Fruit fly (Drosophila melanogaster): ENCODE data around the gene CG1662.

Gene CG1662

DNA sequence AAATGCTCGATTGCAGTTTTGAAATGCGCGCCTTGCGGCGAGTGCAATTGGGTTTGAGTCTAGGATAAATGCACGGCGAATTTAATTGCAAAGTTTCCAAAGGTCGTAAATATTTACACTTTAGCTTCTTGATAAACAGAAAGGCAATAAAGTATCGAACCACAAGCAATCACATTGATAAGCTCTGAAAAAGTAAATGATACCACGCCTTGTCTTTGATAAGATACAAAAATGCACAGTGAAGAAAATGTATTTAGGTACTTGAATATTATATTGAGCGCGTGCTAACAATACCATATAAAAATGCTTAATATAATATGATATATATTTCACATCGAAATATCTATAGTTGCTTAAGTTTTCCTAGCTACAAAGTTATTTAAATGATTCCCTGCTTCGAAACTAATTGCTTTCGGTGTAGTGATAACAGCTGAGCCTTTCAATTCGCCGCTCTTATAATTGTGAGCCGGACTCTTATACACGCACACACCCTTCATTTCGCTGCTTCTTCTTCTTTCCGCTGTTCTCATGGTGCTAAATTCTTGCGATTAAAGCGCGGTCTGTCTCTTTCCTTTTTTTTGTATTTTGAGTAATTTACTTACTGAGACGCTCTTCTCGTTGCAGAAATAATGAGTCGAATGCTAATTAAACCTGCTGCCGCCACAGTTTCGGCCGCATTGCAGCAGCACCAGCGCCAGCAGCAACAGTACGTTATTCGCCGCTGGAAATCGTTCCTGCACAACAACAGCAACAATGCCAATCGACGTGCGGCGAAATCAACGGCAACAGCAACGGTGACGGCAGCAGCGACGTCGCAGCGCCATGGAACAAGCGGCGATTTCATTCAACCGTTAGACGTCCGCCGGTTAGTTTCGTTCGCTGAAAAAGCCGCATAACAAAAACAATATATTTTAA is 13.9 kb upstream of the CG1662 start (continued):
- TF ChIP-seq crol (GFP tag; IDR thresholded peaks at IDR 0.05) = no peak
- peak; percentile 36 for TF ChIP-seq wek (GFP tag; optimal IDR thresholded peaks at IDR 0.05)
- peak; percentile 79 for TF ChIP-seq Ets65A (GFP tag)
- TF ChIP-seq phol (tag; optimal IDR thresholded peaks at IDR 0.05) = peak; percentile 85
- no peak for TF ChIP-seq ato (GFP tag; IDR thresholded peaks at IDR 0.05; ENCODE audit: partially characterized antibody)
- TF ChIP-seq CG5953 (GFP tag; IDR thresholded peaks at IDR 0.05) = peak; percentile 67; the same call in 1 of the 2 replicates
- TF ChIP-seq CG10431 (GFP tag; optimal IDR thresholded peaks at IDR 0.05) = peak; percentile 50
- TF ChIP-seq Lim3 (GFP tag; IDR thresholded peaks at IDR 0.05) = 0 out of 2 replicates have a peak, but pooled peaks have one; percentile 34
- TF ChIP-seq CG11504 (tag; optimal IDR thresholded peaks at IDR 0.05) = peak; percentile 83
- TF ChIP-seq CG6654 (GFP tag; optimal IDR thresholded peaks at IDR 0.05) = peak; percentile 3
- TF ChIP-seq dan (GFP tag; IDR thresholded peaks at IDR 0.05) = no peak
- TF ChIP-seq Kr (GFP tag; optimal IDR thresholded peaks at IDR 0.05) = no peak
- peak; percentile 81 for TF ChIP-seq stc (GFP tag; IDR thresholded peaks at IDR 0.05)
- TF ChIP-seq Gug (GFP tag; IDR thresholded peaks at IDR 0.05) = peak; percentile 60; the same call in 3 of the 4 replicates
- peak; percentile 39 for TF ChIP-seq CG4617 (GFP tag; optimal IDR thresholded peaks at IDR 0.05; ENCODE audit: borderline replicate concordance)
- peak; percentile 61 for TF ChIP-seq CG16863 (GFP tag; optimal IDR thresholded peaks at IDR 0.05)
- peak; percentile 75; the same call in 2 of the 3 replicates for TF ChIP-seq B-H1 (GFP tag; IDR thresholded peaks at IDR 0.05)
- peak; percentile 78 for TF ChIP-seq H15 (GFP tag; IDR thresholded peaks at IDR 0.05)
- no peak for TF ChIP-seq unc-4 (GFP tag; IDR thresholded peaks at IDR 0.05; ENCODE audit: partially characterized antibody)
- TF ChIP-seq CG10366 (GFP tag; IDR thresholded peaks at IDR 0.05) = peak; percentile 78
- peak; percentile 18 for TF ChIP-seq ab (GFP tag; optimal IDR thresholded peaks at IDR 0.05)
- TF ChIP-seq dpn (GFP tag; optimal IDR thresholded peaks at IDR 0.05) = peak; percentile 53 to 82
- TF ChIP-seq D (optimal IDR thresholded peaks at IDR 0.05) = no peak
- peak; percentile 83 for TF ChIP-seq D (GFP tag; optimal IDR thresholded peaks at IDR 0.05)
- TF ChIP-seq CG1603 (tag; optimal IDR thresholded peaks at IDR 0.05) = peak; percentile 74
- peak; percentile 80 for TF ChIP-seq Ada2b (GFP tag; IDR thresholded peaks at IDR 0.05)
- TF ChIP-seq slou (GFP tag; optimal IDR thresholded peaks at IDR 0.05) = peak; percentile 60
- TF ChIP-seq CG8359 (GFP tag; optimal IDR thresholded peaks at IDR 0.05; ENCODE audit: borderline replicate concordance) = no peak
- TF ChIP-seq gsb (GFP tag; IDR thresholded peaks at IDR 0.05) = peak; percentile 72
- TF ChIP-seq CG33557 (GFP tag; optimal IDR thresholded peaks at IDR 0.05) = peak; percentile 59
- peak; percentile 62 for TF ChIP-seq Spps (tag; optimal IDR thresholded peaks at IDR 0.05)
- peak; percentile 42 for TF ChIP-seq Fer2 (tag; optimal IDR thresholded peaks at IDR 0.05)
- peak; percentile 33 for TF ChIP-seq slp2 (GFP tag; optimal IDR thresholded peaks at IDR 0.05)
- peak; percentile 36 for TF ChIP-seq CG8290 (GFP tag; optimal IDR thresholded peaks at IDR 0.05)
- TF ChIP-seq CG8290 (tag; optimal IDR thresholded peaks at IDR 0.05) = peak in 1 of 2 experiments; percentile 63
- TF ChIP-seq Bgb (GFP tag; IDR thresholded peaks at IDR 0.05; ENCODE audit: partially characterized antibody) = no peak
- TF ChIP-seq CG15514 (GFP tag; optimal IDR thresholded peaks at IDR 0.05) = peak; percentile 59
- peak; percentile 81 for TF ChIP-seq Dek (tag; optimal IDR thresholded peaks at IDR 0.05)
- TF ChIP-seq esg (GFP tag; conservative IDR thresholded peaks at IDR 0.05) = peak; percentile 81
- TF ChIP-seq tup (GFP tag; optimal IDR thresholded peaks at IDR 0.05) = no peak
- TF ChIP-seq peb (GFP tag; IDR thresholded peaks at IDR 0.05) = peak; percentile 74
- TF ChIP-seq HLH3B (GFP tag; IDR thresholded peaks at IDR 0.05) = peak; percentile 79
- TF ChIP-seq CG1233 (GFP tag; optimal IDR thresholded peaks at IDR 0.05) = peak; percentile 56
- peak; percentile 73 for TF ChIP-seq CG11085 (GFP tag; IDR thresholded peaks at IDR 0.05)
- no peak for TF ChIP-seq Usf (GFP tag; optimal IDR thresholded peaks at IDR 0.05)
- peak; percentile 68 for TF ChIP-seq Hsf (GFP tag; optimal IDR thresholded peaks at IDR 0.05)
- TF ChIP-seq Nf-YA (GFP tag; IDR thresholded peaks at IDR 0.05) = 0 out of 2 replicates have a peak, but pooled peaks have one; percentile 41
- TF ChIP-seq unpg (GFP tag; optimal IDR thresholded peaks at IDR 0.05) = peak; percentile 88
- TF ChIP-seq CG42726 (GFP tag; IDR thresholded peaks at IDR 0.05; ENCODE audit: partially characterized antibody) = no peak

Data from whole organism, embryonic.